Worm (Caenorhabditis elegans) whole organism, L3 larva: ENCODE data around the gene fbxb-79.

Experiments
- elt-3 ChIP-seq, 3 experiments: fragments of 150-350 bp in 1 of 3; sonication (generic microtip) in 2 of 3; optimal IDR thresholded peaks; 2 replicates in 2 of 3; 4 replicates in 1 of 3; lab custom pipeline; 2014 to 2017; ENCODE audit warnings: missing biosample characterization in 3 of 3, missing genetic modification characterization in 3 of 3
- fkh-10 ChIP-seq: sonication (generic microtip); optimal IDR thresholded peaks from 2 replicates; lab custom pipeline; 2017; ENCODE audit warnings: missing biosample characterization, missing genetic modification reagents, missing genetic modification characterization
- mdl-1 ChIP-seq: fragments of 150-350 bp; optimal IDR thresholded peaks from 2 replicates; lab custom pipeline; 2014; ENCODE audit warnings: missing biosample characterization, missing genetic modification characterization
- mml-1 ChIP-seq: fragments of 150-350 bp; sonication (generic microtip); optimal IDR thresholded peaks from 3 replicates; lab custom pipeline; 2014; ENCODE audit warnings: missing biosample characterization, missing genetic modification characterization
- nhr-23 ChIP-seq: fragments of 150-350 bp; optimal IDR thresholded peaks from 2 replicates; lab custom pipeline; 2014; ENCODE audit warnings: missing biosample characterization, missing genetic modification reagents, missing genetic modification characterization
- nhr-237 ChIP-seq: fragments of 150-350 bp; optimal IDR thresholded peaks from 2 replicates; lab custom pipeline; 2014; ENCODE audit warnings: missing biosample characterization, missing genetic modification characterization
- unc-39 ChIP-seq: sonication (generic microtip); optimal IDR thresholded peaks from 4 replicates; lab custom pipeline; 2017; ENCODE audit warnings: missing biosample characterization, missing genetic modification characterization
- zag-1 ChIP-seq: fragments of 150-350 bp; optimal IDR thresholded peaks from 2 replicates; lab custom pipeline; 2014; ENCODE audit warnings: missing biosample characterization, missing genetic modification characterization

ce11 chrIV:11211547-11211946 lies 22.2 kb upstream of the fbxb-79 start:
- TF ChIP-seq fkh-10 (GFP tag; lab: Kevin White, UChicago) = no peak
- TF ChIP-seq elt-3 (tag; optimal IDR thresholded peaks at IDR 0.05; lab: Kevin White, UChicago) = no peak
- peak; percentile 15 for TF ChIP-seq nhr-23 (tag; lab: Kevin White, UChicago)
- TF ChIP-seq mdl-1 = no peak
- TF ChIP-seq nhr-237 (tag; lab: Kevin White, UChicago) = no peak
- no peak for TF ChIP-seq zag-1 (tag; lab: Kevin White, UChicago)
- no peak for TF ChIP-seq mml-1 (tag; lab: Kevin White, UChicago)
- TF ChIP-seq unc-39 = no peak
